Worm (Caenorhabditis elegans): ENCODE measurements around the gene M142.8.

DNA sequence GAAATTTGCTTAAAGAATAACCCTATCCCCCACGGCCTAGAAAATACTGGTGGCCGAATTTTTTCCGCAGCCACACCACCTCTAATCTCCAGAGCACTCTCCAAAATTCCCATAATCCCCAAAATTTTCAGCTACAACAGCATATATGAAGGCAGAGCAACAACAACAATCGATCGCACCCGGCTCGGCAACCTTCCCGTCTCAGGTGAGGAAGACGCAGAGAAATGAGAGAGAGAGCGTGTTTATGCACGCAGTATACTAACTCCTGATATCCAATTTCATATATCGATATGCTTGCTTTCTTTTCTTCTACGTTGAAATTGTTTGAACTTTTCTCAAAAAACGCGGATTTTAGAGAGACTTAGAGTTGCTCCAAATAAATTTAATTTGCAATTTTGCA, 27.1 kb upstream of the M142.8 start:
- TF ChIP-seq egl-27 (tag; optimal IDR thresholded peaks at IDR 0.05): no peak
- no peak for TF ChIP-seq egl-13 (tag; optimal IDR thresholded peaks at IDR 0.05)
- TF ChIP-seq lir-3 (tag; optimal IDR thresholded peaks at IDR 0.05; ENCODE audit: poor library complexity): no peak
- TF ChIP-seq ztf-11 (tag; optimal IDR thresholded peaks at IDR 0.05): no peak
- no peak for TF ChIP-seq alr-1 (tag; optimal IDR thresholded peaks at IDR 0.05; ENCODE audit: borderline replicate concordance)
- TF ChIP-seq nhr-77 (tag; optimal IDR thresholded peaks at IDR 0.05): no peak
- no peak for TF ChIP-seq ceh-88 (GFP tag; IDR thresholded peaks at IDR 0.05)

All from whole organism, L1 larva.